Worm (Caenorhabditis elegans) whole organism, L4 larva: ENCODE measurements around the gene scl-26.

ENCODE experiments used
- ama-1 ChIP-seq: fragments of 150-350 bp; optimal IDR thresholded peaks from 2 replicates; lab custom pipeline; 2014; ENCODE audit warnings: inconsistent platforms, mixed read lengths
- lsy-2 ChIP-seq, 2 experiments: fragments of 150-350 bp in 1 of 2; sonication (generic microtip) in 1 of 2; optimal IDR thresholded peaks; 2 replicates each; lab custom pipeline; 2014 to 2017; ENCODE audit warnings: missing biosample characterization in 2 of 2, missing genetic modification characterization in 2 of 2
- pha-4 ChIP-seq, 2 experiments: fragments of 150-350 bp in 1 of 2; fragments of 200-800 bp in 1 of 2; sonication (Bioruptor generic) in 1 of 2; IDR thresholded peaks in 1 of 2; optimal IDR thresholded peaks in 1 of 2; 2 replicates each; pipeline versions ENCODE4 v1.3.6 to Lab custom; 2014 to 2022; ENCODE audit warnings: missing genetic modification characterization in 2 of 2, missing genetic modification reagents in 2 of 2, missing biosample characterization in 1 of 2, missing compliant biosample characterization in 1 of 2
- spr-3 ChIP-seq: fragments of 200-800 bp; sonication (Bioruptor generic); optimal IDR thresholded peaks from 2 replicates; lab custom pipeline; 2018; ENCODE audit warnings: mild to moderate bottlenecking, missing genetic modification characterization, missing compliant biosample characterization

ce11 chrV:7631732-7632131, 30.4 kb upstream of the scl-26 start, which contains the start of gene srd-25:
- no peak for TF ChIP-seq ama-1 (lab: Kevin White, UChicago)
- TF ChIP-seq spr-3 (GFP tag; lab: Kevin White, UChicago) = no peak
- TF ChIP-seq pha-4 (GFP tag; IDR thresholded peaks at IDR 0.05; lab: Robert Waterston, UW) = no peak
- TF ChIP-seq pha-4 (tag; optimal IDR thresholded peaks at IDR 0.05; lab: Kevin White, UChicago) = no peak
- no peak for TF ChIP-seq lsy-2 (tag; optimal IDR thresholded peaks at IDR 0.05; lab: Kevin White, UChicago)
